Fruit fly (Drosophila melanogaster) whole organism, embryonic: Measurements from ENCODE around the gene CG12947.

Experiments
- Blimp-1 ChIP-seq: fragments of 200-800 bp; sonication (Bioruptor generic); optimal IDR thresholded peaks from 3 replicates; lab custom pipeline; 2018; ENCODE audit warnings: missing biosample characterization, missing genetic modification characterization, mild to moderate bottlenecking, moderate library complexity, missing genetic modification reagents
- C15 ChIP-seq: fragments of 200-800 bp; sonication (Bioruptor generic); IDR thresholded peaks from 3 replicates; pipeline ENCODE4 v1.3.6; 2022; ENCODE audit warnings: missing biosample characterization, missing genetic modification characterization
- CG10959 ChIP-seq: fragments of 200-800 bp; sonication (Bioruptor generic); IDR thresholded peaks from 2 replicates; pipeline ENCODE4 v1.3.6; 2022; ENCODE audit warnings: missing biosample characterization, missing genetic modification characterization
- CG12744 ChIP-seq: fragments of 200-800 bp; sonication (Bioruptor generic); optimal IDR thresholded peaks from 2 replicates; lab custom pipeline; 2016; ENCODE audit warnings: missing biosample characterization, missing genetic modification characterization
- CG14860 ChIP-seq: fragments of 200-800 bp; sonication (Bioruptor generic); IDR thresholded peaks from 3 replicates; pipeline ENCODE4 v1.3.6; 2022; ENCODE audit warnings: missing biosample characterization, missing genetic modification characterization; ENCODE audit not compliant: partially characterized antibody
- CG16779 ChIP-seq: fragments of 200-800 bp; sonication (Bioruptor generic); IDR thresholded peaks from 2 replicates; pipeline ENCODE4 v1.3.6; 2022; ENCODE audit warnings: missing biosample characterization, missing genetic modification characterization
- CG16813 ChIP-seq: fragments of 200-800 bp; sonication (Bioruptor generic); IDR thresholded peaks from 3 replicates; pipeline ENCODE4 v1.3.6; 2022; ENCODE audit warnings: missing biosample characterization, missing genetic modification characterization; ENCODE audit not compliant: partially characterized antibody
- CG16815 ChIP-seq: fragments of 200-800 bp; sonication (Bioruptor generic); optimal IDR thresholded peaks from 3 replicates; lab custom pipeline; 2017; ENCODE audit warnings: missing biosample characterization, mild to moderate bottlenecking, missing genetic modification characterization
- CG16863 ChIP-seq: fragments of 200-800 bp; sonication (Bioruptor generic); optimal IDR thresholded peaks from 3 replicates; lab custom pipeline; 2016; ENCODE audit warnings: missing biosample characterization, missing genetic modification characterization
- CG18764 ChIP-seq: fragments of 200-800 bp; sonication (Bioruptor generic); optimal IDR thresholded peaks from 3 replicates; lab custom pipeline; 2016; ENCODE audit warnings: missing biosample characterization, missing genetic modification characterization
- CG31388 ChIP-seq: fragments of 200-800 bp; sonication (Bioruptor generic); optimal IDR thresholded peaks from 2 replicates; lab custom pipeline; 2016; ENCODE audit warnings: missing biosample characterization, missing genetic modification characterization
- CG3281 ChIP-seq: fragments of 200-800 bp; sonication (Bioruptor generic); optimal IDR thresholded peaks from 3 replicates; lab custom pipeline; 2017; ENCODE audit warnings: missing biosample characterization, mild to moderate bottlenecking, missing genetic modification characterization
- CG4820 ChIP-seq: fragments of 200-800 bp; sonication (Bioruptor generic); optimal IDR thresholded peaks from 3 replicates; lab custom pipeline; 2016; ENCODE audit warnings: missing biosample characterization, missing genetic modification characterization
- CG6175 ChIP-seq: fragments of 200-800 bp; sonication (Bioruptor generic); IDR thresholded peaks from 3 replicates; pipeline ENCODE4 v1.3.6; 2022; ENCODE audit warnings: missing biosample characterization, missing genetic modification characterization
- CG6254 ChIP-seq: fragments of 200-800 bp; sonication (Bioruptor generic); optimal IDR thresholded peaks from 3 replicates; lab custom pipeline; 2017; ENCODE audit warnings: mild to moderate bottlenecking, missing biosample characterization, missing genetic modification reagents, missing genetic modification characterization
- CG6689 ChIP-seq: fragments of 200-800 bp; sonication (Bioruptor generic); IDR thresholded peaks from 2 replicates; pipeline ENCODE4 v1.3.6; 2022; ENCODE audit warnings: missing biosample characterization, missing genetic modification characterization
- CG6813 ChIP-seq: fragments of 200-800 bp; sonication (Bioruptor generic); optimal IDR thresholded peaks from 2 replicates; lab custom pipeline; 2017; ENCODE audit warnings: missing biosample characterization, missing genetic modification characterization, mild to moderate bottlenecking, moderate library complexity, missing genetic modification reagents
- CG7839 ChIP-seq: fragments of 200-800 bp; sonication (Bioruptor generic); optimal IDR thresholded peaks from 3 replicates; lab custom pipeline; 2018; ENCODE audit warnings: missing biosample characterization, mild to moderate bottlenecking, missing genetic modification characterization, moderate library complexity
- CG7987 ChIP-seq: fragments of 200-800 bp; sonication (Bioruptor generic); optimal IDR thresholded peaks from 2 replicates; lab custom pipeline; 2018; ENCODE audit warnings: missing biosample characterization, mild to moderate bottlenecking, missing genetic modification characterization, moderate library complexity
- CG8281 ChIP-seq: fragments of 200-800 bp; sonication (Bioruptor generic); optimal IDR thresholded peaks from 2 replicates; lab custom pipeline; 2018; ENCODE audit warnings: missing biosample characterization, mild to moderate bottlenecking, missing genetic modification characterization, moderate library complexity
- CG9215 ChIP-seq: fragments of 200-800 bp; sonication (Bioruptor generic); IDR thresholded peaks from 2 replicates; pipeline ENCODE4 v1.3.6; 2022; ENCODE audit warnings: missing biosample characterization, missing genetic modification characterization
- CG9609 ChIP-seq: fragments of 200-800 bp; sonication (Bioruptor generic); optimal IDR thresholded peaks from 3 replicates; lab custom pipeline; 2016; ENCODE audit warnings: missing biosample characterization, missing genetic modification characterization
- CG9932 ChIP-seq: fragments of 200-800 bp; sonication (Bioruptor generic); IDR thresholded peaks from 2 replicates; pipeline ENCODE4 v1.3.6; 2022; ENCODE audit warnings: missing biosample characterization, missing genetic modification characterization
- Camta ChIP-seq: fragments of 200-800 bp; sonication (Bioruptor generic); optimal IDR thresholded peaks from 2 replicates; lab custom pipeline; 2016; ENCODE audit warnings: missing biosample characterization, missing genetic modification characterization
- CkIIα-i1 ChIP-seq: fragments of 200-800 bp; sonication (Bioruptor generic); IDR thresholded peaks from 2 replicates; pipeline ENCODE4 v1.3.6; 2022; ENCODE audit warnings: missing biosample characterization, missing genetic modification characterization
- Dfd ChIP-seq, 2 experiments: fragments of >200 bp; optimal IDR thresholded peaks; 2 replicates each; lab custom pipeline; 2017; ENCODE audit warnings: missing biosample characterization in 2 of 2, missing genetic modification characterization in 2 of 2
- Dip2 ChIP-seq: fragments of 200-800 bp; sonication (Bioruptor generic); IDR thresholded peaks from 2 replicates; pipeline ENCODE4 v1.3.6; 2022; ENCODE audit warnings: missing biosample characterization, missing genetic modification characterization
- Ets97D ChIP-seq: fragments of 200-800 bp; sonication (Bioruptor generic); optimal IDR thresholded peaks from 3 replicates; lab custom pipeline; 2016; ENCODE audit warnings: missing biosample characterization, missing genetic modification characterization
- GATAe ChIP-seq: fragments of 200-800 bp; sonication (Bioruptor generic); conservative IDR thresholded peaks from 2 replicates; pipeline ENCODE4 v1.3.6; 2022; ENCODE audit warnings: missing biosample characterization, missing genetic modification characterization
- Hmr ChIP-seq: fragments of 200-800 bp; sonication (Bioruptor generic); optimal IDR thresholded peaks from 3 replicates; lab custom pipeline; 2017; ENCODE audit warnings: mild to moderate bottlenecking, missing biosample characterization, missing genetic modification reagents, missing genetic modification characterization
- Mes4 ChIP-seq: fragments of 200-800 bp; sonication (Bioruptor generic); optimal IDR thresholded peaks from 2 replicates; lab custom pipeline; 2016; ENCODE audit warnings: missing biosample characterization, missing genetic modification characterization
- Ravus ChIP-seq: fragments of 200-800 bp; sonication (Bioruptor generic); IDR thresholded peaks from 2 replicates; pipeline ENCODE4 v1.3.6; 2022; ENCODE audit warnings: missing biosample characterization, missing genetic modification characterization
- Sox100B ChIP-seq: fragments of 200-800 bp; sonication (Bioruptor generic); optimal IDR thresholded peaks from 3 replicates; lab custom pipeline; 2018; ENCODE audit warnings: missing biosample characterization, mild to moderate bottlenecking, missing genetic modification characterization
- Sry-δ ChIP-seq: fragments of 200-800 bp; sonication (Bioruptor generic); optimal IDR thresholded peaks from 2 replicates; lab custom pipeline; 2016; ENCODE audit warnings: missing biosample characterization, missing genetic modification characterization
- Xbp1 ChIP-seq: fragments of 200-800 bp; sonication (Bioruptor generic); optimal IDR thresholded peaks from 3 replicates; lab custom pipeline; 2016; ENCODE audit warnings: missing biosample characterization, mild to moderate bottlenecking, missing genetic modification characterization
- cad ChIP-seq: fragments of >200 bp; optimal IDR thresholded peaks from 2 replicates; lab custom pipeline; 2017; ENCODE audit warnings: missing biosample characterization, missing genetic modification characterization
- caup ChIP-seq: fragments of 200-800 bp; sonication (Bioruptor generic); optimal IDR thresholded peaks from 3 replicates; lab custom pipeline; 2017; ENCODE audit warnings: missing biosample characterization, mild to moderate bottlenecking, missing genetic modification characterization, moderate library complexity; ENCODE audit not compliant: severe bottlenecking
- dmrt11E ChIP-seq: fragments of 200-800 bp; sonication (Bioruptor generic); optimal IDR thresholded peaks from 3 replicates; lab custom pipeline; 2018; ENCODE audit warnings: missing biosample characterization, mild to moderate bottlenecking, missing genetic modification characterization, moderate library complexity
- esg ChIP-seq: fragments of 200-800 bp; sonication (Bioruptor generic); conservative IDR thresholded peaks from 2 replicates; pipeline ENCODE4 v1.3.6; 2022; ENCODE audit warnings: missing biosample characterization, missing genetic modification characterization
- gfzf ChIP-seq: fragments of 200-800 bp; sonication (Bioruptor generic); optimal IDR thresholded peaks from 2 replicates; lab custom pipeline; 2016; ENCODE audit warnings: missing biosample characterization, mild to moderate bottlenecking, missing genetic modification characterization, moderate library complexity
- luna ChIP-seq: fragments of 200-800 bp; sonication (Bioruptor generic); optimal IDR thresholded peaks from 2 replicates; lab custom pipeline; 2016; ENCODE audit warnings: missing biosample characterization, missing genetic modification characterization
- prd ChIP-seq, 3 experiments: fragments of >200 bp in 2 of 3; fragments of 200-800 bp in 1 of 3; sonication (Bioruptor generic) in 1 of 3; optimal IDR thresholded peaks in 2 of 3; IDR thresholded peaks in 1 of 3; 2 replicates in 2 of 3; 3 replicates in 1 of 3; pipeline versions ENCODE4 v1.3.6 to Lab custom; 2017 to 2022; ENCODE audit warnings: missing biosample characterization in 1 of 3, missing genetic modification characterization in 1 of 3
- pzg ChIP-seq: fragments of 200-800 bp; sonication (Bioruptor generic); optimal IDR thresholded peaks from 3 replicates; lab custom pipeline; 2018; ENCODE audit warnings: missing biosample characterization, mild to moderate bottlenecking, missing genetic modification characterization, moderate library complexity
- tin ChIP-seq: fragments of 200-800 bp; sonication (Bioruptor generic); optimal IDR thresholded peaks from 3 replicates; lab custom pipeline; 2016; ENCODE audit warnings: missing biosample characterization, missing genetic modification characterization
- trem ChIP-seq: fragments of 200-800 bp; optimal IDR thresholded peaks from 3 replicates; lab custom pipeline; 2019; ENCODE audit warnings: missing biosample characterization, mild to moderate bottlenecking, missing genetic modification characterization, moderate library complexity
- ttk ChIP-seq: fragments of 200-800 bp; sonication (Bioruptor generic); IDR thresholded peaks from 2 replicates; pipeline ENCODE4 v2.1.2; 2022; ENCODE audit warnings: missing biosample characterization, missing genetic modification characterization
- vnd ChIP-seq: fragments of 200-800 bp; sonication (Bioruptor generic); IDR thresholded peaks from 3 replicates; pipeline ENCODE4 v1.3.6; 2022; ENCODE audit warnings: missing biosample characterization, missing genetic modification characterization; ENCODE audit not compliant: partially characterized antibody
- zen ChIP-seq: fragments of 200-800 bp; sonication (Bioruptor generic); optimal IDR thresholded peaks from 3 replicates; lab custom pipeline; 2018; ENCODE audit warnings: missing biosample characterization, mild to moderate bottlenecking, missing genetic modification characterization, moderate library complexity
- zfh2 ChIP-seq: fragments of 200-800 bp; sonication (Bioruptor generic); optimal IDR thresholded peaks from 2 replicates; lab custom pipeline; 2016; ENCODE audit warnings: missing biosample characterization, missing genetic modification characterization

CG12947 gene

DNA sequence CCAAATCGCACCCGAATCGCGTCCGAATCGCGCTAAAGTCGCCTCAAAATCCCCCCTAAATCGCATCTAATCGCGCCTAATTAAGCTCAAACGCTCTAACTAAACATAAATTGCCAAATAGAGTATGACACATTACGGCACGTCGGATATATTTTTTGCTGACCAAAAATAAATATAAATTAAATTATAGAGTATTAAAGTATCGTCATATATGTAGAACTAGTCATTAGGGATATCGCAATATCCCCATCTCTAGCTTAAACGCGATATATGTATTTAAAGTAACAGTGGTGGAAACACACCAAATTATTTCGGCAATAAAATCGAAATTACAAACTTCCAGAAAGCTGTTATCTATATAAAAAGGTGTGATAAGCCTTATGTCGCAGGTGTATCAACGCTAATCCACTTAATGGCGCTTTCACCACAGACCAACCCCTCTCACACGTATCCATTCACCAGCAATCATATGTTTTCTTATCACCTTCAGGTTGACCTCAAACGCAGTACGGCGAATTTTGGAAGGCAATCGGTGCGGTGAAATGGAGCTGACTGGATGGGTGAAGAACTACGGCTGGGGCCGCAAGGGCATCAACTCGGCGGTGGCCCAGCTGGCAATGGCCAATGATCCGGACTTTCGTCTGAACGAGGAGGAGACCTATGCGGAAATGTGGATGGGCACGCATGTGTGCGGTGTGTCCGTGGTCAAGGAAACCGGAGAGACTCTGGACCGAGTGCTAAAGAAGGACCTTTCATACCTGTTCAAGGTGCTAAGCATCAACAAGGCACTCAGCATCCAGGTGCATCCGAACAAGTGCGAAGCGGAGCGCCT, 20.3 kb upstream of the CG12947 start, which contains the start of gene Mpi (continued):
- TF ChIP-seq vnd (GFP tag; lab: Robert Waterston, UW) (no peak), CG9609 (GFP tag; lab: Kevin White, UChicago) (no peak), CG7987 (GFP tag; lab: Kevin White, UChicago) (peak; percentile 22), CG6175 (no peak), Hmr (GFP tag; lab: Kevin White, UChicago) (no peak), Sry-δ (peak; percentile 77), GATAe (no peak), C15 (GFP tag; lab: Robert Waterston, UW) (no peak), zen (tag; lab: Kevin White, UChicago) (peak; percentile 78), trem (peak; percentile 58), tin (GFP tag; lab: Kevin White, UChicago) (no peak), ttk (GFP tag; lab: Robert Waterston, UW) (no peak), Sox100B (no peak), CG9215 (no peak), CG16815 (GFP tag; lab: Kevin White, UChicago) (no peak), dmrt11E (tag; lab: Kevin White, UChicago) (peak; percentile 49), CG4820 (GFP tag; lab: Kevin White, UChicago) (peak; percentile 7), luna (GFP tag; lab: Kevin White, UChicago) (no peak), Xbp1 (GFP tag; lab: Kevin White, UChicago) (no peak), CG6813 (GFP tag; lab: Kevin White, UChicago) (no peak), zfh2 (GFP tag; lab: Kevin White, UChicago) (no peak), CG16863 (GFP tag; lab: Kevin White, UChicago) (no peak), CG14860 (GFP tag; lab: Robert Waterston, UW) (no peak), esg (GFP tag; lab: Robert Waterston, UW) (no peak), Camta (GFP tag; lab: Kevin White, UChicago) (no peak), Mes4 (GFP tag; lab: Kevin White, UChicago) (no peak), CG3281 (GFP tag; lab: Kevin White, UChicago) (peak; percentile 33), CG8281 (tag; lab: Kevin White, UChicago) (no peak), CG18764 (no peak), Blimp-1 (GFP tag; lab: Kevin White, UChicago) (no peak), caup (GFP tag; lab: Kevin White, UChicago) (no peak), Ets97D (no peak), CG10959 (GFP tag; lab: Robert Waterston, UW) (no peak), CG6254 (GFP tag; lab: Kevin White, UChicago) (no peak), Dip2 (GFP tag; lab: Robert Waterston, UW) (no peak), CG9932 (peak; percentile 36), Ravus (GFP tag; lab: Robert Waterston, UW) (no peak), pzg (peak; percentile 54), gfzf (peak; percentile 39), prd (optimal IDR thresholded peaks at IDR 0.05; lab: Kevin White, UChicago) (no peak), prd (GFP tag; IDR thresholded peaks at IDR 0.05; lab: Robert Waterston, UW) (0 out of 3 replicates have a peak, but pooled peaks have one; percentile 15), CG12744 (GFP tag; lab: Kevin White, UChicago) (no peak), CkIIα-i1 (GFP tag; lab: Robert Waterston, UW) (no peak), CG6689 (no peak), CG7839 (tag; lab: Kevin White, UChicago) (no peak), cad (GFP tag; lab: Kevin White, UChicago) (no peak), CG16779 (GFP tag; lab: Robert Waterston, UW) (no peak), Dfd (GFP tag; optimal IDR thresholded peaks at IDR 0.05; lab: Kevin White, UChicago) (no peak), CG16813 (GFP tag; lab: Robert Waterston, UW) (peak; percentile 52; the same call in 1 of the 3 replicates), CG31388 (GFP tag; lab: Kevin White, UChicago) (no peak)
